Worm (Caenorhabditis elegans) whole organism, young adult: ENCODE measurements around the gene B0280.17.

Experiments used
- ama-1 ChIP-seq, 3 experiments: fragments of 150-350 bp in 1 of 3; sonication (generic microtip) in 2 of 3; optimal IDR thresholded peaks; 2 replicates each; lab custom pipeline; 2014 to 2018; ENCODE audit warnings: missing biosample characterization in 2 of 3, missing genetic modification characterization in 2 of 3, missing genetic modification reagents in 2 of 3
- athp-1 ChIP-seq: sonication (generic microtip); optimal IDR thresholded peaks from 2 replicates; lab custom pipeline; 2017; ENCODE audit warnings: mild to moderate bottlenecking, missing genetic modification characterization, missing compliant biosample characterization
- egrh-3 ChIP-seq: fragments of 200-800 bp; sonication (Bioruptor generic); IDR thresholded peaks from 2 replicates; pipeline ENCODE4 v1.3.6; 2022; ENCODE audit warnings: missing genetic modification reagents, missing genetic modification characterization, missing compliant biosample characterization
- hlh-12 ChIP-seq: sonication (generic microtip); optimal IDR thresholded peaks from 2 replicates; lab custom pipeline; 2016; ENCODE audit warnings: missing genetic modification characterization, missing compliant biosample characterization
- hrde-1 ChIP-seq: sonication (generic microtip); optimal IDR thresholded peaks from 2 replicates; lab custom pipeline; 2016; ENCODE audit warnings: missing genetic modification characterization, mild to moderate bottlenecking, missing compliant biosample characterization, moderate library complexity, missing genotype, missing genetic modification reagents, borderline replicate concordance
- madf-10 ChIP-seq: sonication (generic microtip); optimal IDR thresholded peaks from 2 replicates; lab custom pipeline; 2016; ENCODE audit warnings: mild to moderate bottlenecking, missing genetic modification characterization, missing compliant biosample characterization
- nfyb-1 ChIP-seq: fragments of 200-800 bp; sonication (Bioruptor generic); IDR thresholded peaks from 2 replicates; pipeline ENCODE4 v1.3.6; 2022; ENCODE audit warnings: missing genetic modification reagents, missing genetic modification characterization, missing compliant biosample characterization
- nhr-80 ChIP-seq: sonication (generic microtip); optimal IDR thresholded peaks from 2 replicates; lab custom pipeline; 2016; ENCODE audit warnings: missing genetic modification characterization, missing compliant biosample characterization
- pha-4 ChIP-seq: fragments of 150-350 bp; sonication (generic microtip); optimal IDR thresholded peaks from 2 replicates; lab custom pipeline; 2014; ENCODE audit warnings: missing biosample characterization, missing genetic modification reagents, missing genetic modification characterization
- sptf-2 ChIP-seq: fragments of 200-800 bp; sonication (Bioruptor generic); optimal IDR thresholded peaks from 2 replicates; lab custom pipeline; 2018; ENCODE audit warnings: mild to moderate bottlenecking, missing genetic modification characterization, missing compliant biosample characterization
- unc-62 ChIP-seq: fragments of 150-350 bp; optimal IDR thresholded peaks from 2 replicates; lab custom pipeline; 2014; ENCODE audit warnings: missing biosample characterization, missing genetic modification reagents, missing genetic modification characterization
- zfh-2 ChIP-seq: fragments of 200-800 bp; sonication (Bioruptor generic); conservative IDR thresholded peaks from 2 replicates; pipeline ENCODE4 v1.3.6; 2022; ENCODE audit warnings: missing genetic modification reagents, missing genetic modification characterization, missing compliant biosample characterization

DNA sequence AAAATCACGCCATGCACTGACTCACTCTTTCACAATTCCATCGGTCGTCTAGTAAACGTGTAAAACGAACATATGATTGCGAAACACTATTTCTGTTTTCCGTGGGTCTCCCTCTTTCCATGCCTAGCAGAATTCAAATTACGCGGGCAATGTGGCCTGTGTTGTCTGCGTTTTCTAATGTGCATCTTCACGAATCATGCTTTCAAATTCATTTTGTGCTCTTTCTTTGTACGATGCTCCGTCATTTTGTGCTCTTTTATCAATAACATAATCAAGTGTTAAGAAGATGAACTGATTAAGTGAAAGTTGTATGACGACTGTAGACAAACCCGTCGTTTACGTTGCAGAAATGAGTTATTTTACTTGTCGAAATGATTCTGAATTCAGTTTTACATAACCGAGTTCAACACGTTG lies 29.9 kb upstream of the B0280.17 start:
- TF ChIP-seq nhr-80 (tag; lab: Kevin White, UChicago) (peak; percentile 98), hrde-1 (tag; lab: Kevin White, UChicago) (no peak), madf-10 (tag; lab: Kevin White, UChicago) (no peak), egrh-3 (no peak), unc-62 (no peak), nfyb-1 (GFP tag; lab: Robert Waterston, UW) (0 out of 2 replicates have a peak, but pooled peaks have one; percentile 55), sptf-2 (GFP tag; lab: Kevin White, UChicago) (no peak), hlh-12 (tag; lab: Kevin White, UChicago) (no peak), zfh-2 (no peak), athp-1 (tag; lab: Kevin White, UChicago) (no peak), ama-1 (optimal IDR thresholded peaks at IDR 0.05; lab: Kevin White, UChicago) (no peak), ama-1 (GFP tag; optimal IDR thresholded peaks at IDR 0.05; lab: Kevin White, UChicago) (no peak), pha-4 (tag; lab: Kevin White, UChicago) (peak; percentile 73)
